Fruit fly (Drosophila melanogaster): ENCODE measurements around the gene TkR99D.

Gene TkR99D

DNA sequence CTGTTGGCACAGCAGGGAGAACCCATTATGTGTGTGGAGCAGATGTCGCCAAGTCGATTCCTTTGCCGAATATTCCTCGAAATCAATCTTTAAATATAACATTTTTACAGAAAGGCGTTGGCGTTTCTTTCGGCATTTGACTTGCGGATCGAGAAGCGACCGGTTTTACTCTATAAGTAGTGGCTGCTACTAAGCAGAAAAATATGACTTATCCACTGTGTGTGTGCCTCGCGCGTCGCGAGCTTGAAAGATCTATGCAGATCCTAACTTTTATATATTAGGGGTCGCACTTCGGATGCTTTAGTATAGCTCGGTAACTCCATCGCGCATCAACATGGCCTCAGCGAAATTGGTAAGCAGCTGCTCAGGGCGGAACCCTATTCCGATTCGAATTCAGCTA, 64.1 kb downstream of the TkR99D start, which contains the start of gene CG15515:
Gene CG15515 (plus strand): TSS at position 301 of the 400 bp plus-strand sequence.
- TF ChIP-seq sd (tag; optimal IDR thresholded peaks at IDR 0.05): peak; percentile 25
- peak; percentile 3 for TF ChIP-seq abd-A (tag; optimal IDR thresholded peaks at IDR 0.05)
- TF ChIP-seq CG12769 (tag; optimal IDR thresholded peaks at IDR 0.05): peak; percentile 29
- peak; percentile 64 for TF ChIP-seq CG13894 (tag; optimal IDR thresholded peaks at IDR 0.05)
- TF ChIP-seq Med (GFP tag): peak; percentile 41
- no peak for TF ChIP-seq tna (GFP tag; IDR thresholded peaks at IDR 0.05; ENCODE audit: partially characterized antibody)

DNA sequence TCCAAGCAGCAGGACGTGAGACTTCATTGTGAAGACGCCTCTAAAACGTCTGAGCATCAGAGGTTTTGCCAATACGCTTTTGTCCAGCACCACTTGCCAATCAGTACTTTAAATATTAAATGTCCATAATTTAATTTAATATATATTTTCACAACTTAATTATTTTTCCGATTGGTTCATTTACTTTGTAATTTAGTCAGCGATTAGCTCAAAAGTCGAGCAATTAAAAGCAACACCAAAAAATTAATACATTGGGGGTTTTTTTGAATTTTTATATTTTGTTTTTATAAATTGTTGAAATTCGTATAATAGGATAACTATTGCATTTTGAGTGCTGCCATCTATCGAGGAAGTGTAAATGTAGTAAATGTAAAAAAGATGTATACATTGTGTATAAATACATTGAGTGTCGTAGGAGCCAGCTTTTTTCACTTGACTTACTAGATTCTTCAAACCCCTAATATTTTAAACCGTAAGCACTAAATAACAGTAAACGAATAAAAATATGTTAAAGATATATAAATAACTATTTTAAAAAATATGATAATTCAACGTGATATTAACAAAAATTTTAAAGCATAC, 65.4 kb downstream of the TkR99D start, which contains the start of gene CG15517:
Gene CG15517 (minus strand): TSS at position 51 of the 582 bp plus-strand sequence.
- TF ChIP-seq CG11723 (GFP tag; optimal IDR thresholded peaks at IDR 0.05) (no peak), Vsx1 (GFP tag; optimal IDR thresholded peaks at IDR 0.05) (no peak), ase (GFP tag; IDR thresholded peaks at IDR 0.05) (no peak; the same call in 2 of the 3 replicates), lmd (GFP tag; IDR thresholded peaks at IDR 0.05) (no peak; the same call in 1 of the 2 replicates), CG9932 (GFP tag; IDR thresholded peaks at IDR 0.05) (peak; percentile 54), Blimp-1 (GFP tag; optimal IDR thresholded peaks at IDR 0.05) (peak; percentile 6), lov (optimal IDR thresholded peaks at IDR 0.05) (no peak), lov (GFP tag; IDR thresholded peaks at IDR 0.05) (no peak), Opbp (GFP tag; IDR thresholded peaks at IDR 0.05; ENCODE audit: partially characterized antibody) (no peak), CG6175 (GFP tag; IDR thresholded peaks at IDR 0.05) (no peak), CG11456 (GFP tag; IDR thresholded peaks at IDR 0.05) (peak; percentile 58; the same call in 1 of the 3 replicates), eve (GFP tag; optimal IDR thresholded peaks at IDR 0.05) (no peak), nerfin-2 (GFP tag; IDR thresholded peaks at IDR 0.05; ENCODE audit: partially characterized antibody) (no peak), B-H2 (GFP tag; optimal IDR thresholded peaks at IDR 0.05) (no peak), CG2199 (GFP tag; IDR thresholded peaks at IDR 0.05) (no peak; the same call in 2 of the 3 replicates), zf30C (GFP tag; optimal IDR thresholded peaks at IDR 0.05) (no peak), CG8478 (optimal IDR thresholded peaks at IDR 0.05) (no peak), br (optimal IDR thresholded peaks at IDR 0.05) (no peak), Rx (GFP tag; IDR thresholded peaks at IDR 0.05) (no peak), CG8359 (GFP tag; optimal IDR thresholded peaks at IDR 0.05; ENCODE audit: borderline replicate concordance) (no peak), Mad (GFP tag; optimal IDR thresholded peaks at IDR 0.05) (no peak), sens-2 (GFP tag; IDR thresholded peaks at IDR 0.05) (no peak), danr (GFP tag; IDR thresholded peaks at IDR 0.05) (no peak), CG15696 (tag; optimal IDR thresholded peaks at IDR 0.05) (peak; percentile 19), CG18011 (GFP tag; optimal IDR thresholded peaks at IDR 0.05) (peak; percentile 97), CG12391 (tag; optimal IDR thresholded peaks at IDR 0.05) (peak; percentile 3), Dref (GFP tag; IDR thresholded peaks at IDR 0.05) (no peak), YL-1 (GFP tag; optimal IDR thresholded peaks at IDR 0.05) (no peak), scrt (GFP tag; optimal IDR thresholded peaks at IDR 0.05) (no peak), nmo (GFP tag; optimal IDR thresholded peaks at IDR 0.05) (peak; percentile 21), CG7357 (GFP tag; IDR thresholded peaks at IDR 0.05) (no peak), CG17186 (GFP tag; optimal IDR thresholded peaks at IDR 0.05) (no peak), CG17359 (tag; optimal IDR thresholded peaks at IDR 0.05) (no peak), CHES-1-like (GFP tag; optimal IDR thresholded peaks at IDR 0.05) (no peak), CG8290 (GFP tag; optimal IDR thresholded peaks at IDR 0.05) (no peak), CG8290 (tag; optimal IDR thresholded peaks at IDR 0.05) (no peak), CG17361 (GFP tag; IDR thresholded peaks at IDR 0.05) (0 out of 3 replicates have a peak, but pooled peaks have one; percentile 32), zfh1 (GFP tag; IDR thresholded peaks at IDR 0.05) (no peak), CG7963 (GFP tag; IDR thresholded peaks at IDR 0.05; ENCODE audit: partially characterized antibody) (no peak), CG12299 (tag; optimal IDR thresholded peaks at IDR 0.05) (no peak), CG12219 (GFP tag; optimal IDR thresholded peaks at IDR 0.05) (no peak), CG14441 (GFP tag; IDR thresholded peaks at IDR 0.05) (no peak), CG4820 (GFP tag; optimal IDR thresholded peaks at IDR 0.05) (no peak), Xrp1 (GFP tag; IDR thresholded peaks at IDR 0.05) (no peak)
